Fruit fly (Drosophila melanogaster): ENCODE data around the gene CG5439.

Gene CG5439

dm6 chr2L:13203437-13204137, 26.6 kb downstream of the CG5439 start, which contains the start of gene Pect (continued):
- TF ChIP-seq CG9215 (GFP tag; IDR thresholded peaks at IDR 0.05) (no peak), CG1602 (GFP tag; optimal IDR thresholded peaks at IDR 0.05) (peak; percentile 43), al (GFP tag; IDR thresholded peaks at IDR 0.05) (0 out of 2 replicates have a peak, but pooled peaks have one; percentile 27), CG6765 (GFP tag; optimal IDR thresholded peaks at IDR 0.05) (peak; percentile 9), ham (GFP tag; IDR thresholded peaks at IDR 0.05) (peak; percentile 34; the same call in 1 of the 2 replicates), Hmr (GFP tag; optimal IDR thresholded peaks at IDR 0.05) (peak; percentile 6), bsh (GFP tag; optimal IDR thresholded peaks at IDR 0.05) (peak in 1 of 2 experiments; percentile 42), HmgD (GFP tag; optimal IDR thresholded peaks at IDR 0.05) (peak; percentile 34), CG33213 (GFP tag; optimal IDR thresholded peaks at IDR 0.05) (peak; percentile 0), lola (GFP tag; optimal IDR thresholded peaks at IDR 0.05) (peak in 1 of 3 experiments; percentile 26), hbn (GFP tag; IDR thresholded peaks at IDR 0.05; ENCODE audit: partially characterized antibody) (peak; percentile 54), CG10267 (tag; optimal IDR thresholded peaks at IDR 0.05) (peak; percentile 60), CG5245 (GFP tag; optimal IDR thresholded peaks at IDR 0.05) (no peak), BEAF-32 (GFP tag; optimal IDR thresholded peaks at IDR 0.05) (peak; percentile 83), dm (GFP tag; optimal IDR thresholded peaks at IDR 0.05) (peak; percentile 64), tio (GFP tag; optimal IDR thresholded peaks at IDR 0.05) (no peak), psq (GFP tag; optimal IDR thresholded peaks at IDR 0.05) (no peak), MESR4 (GFP tag; optimal IDR thresholded peaks at IDR 0.05) (peak; percentile 83), pros (GFP tag; optimal IDR thresholded peaks at IDR 0.05) (peak; percentile 31), insv (GFP tag; optimal IDR thresholded peaks at IDR 0.05) (no peak), pum (GFP tag; optimal IDR thresholded peaks at IDR 0.05) (no peak), knrl (GFP tag; IDR thresholded peaks at IDR 0.05; ENCODE audit: partially characterized antibody) (0 out of 3 replicates have a peak, but pooled peaks have one; percentile 43), CG34376 (GFP tag; optimal IDR thresholded peaks at IDR 0.05) (peak; percentile 96), Dek (tag; optimal IDR thresholded peaks at IDR 0.05) (peak; percentile 58), pnt (GFP tag; optimal IDR thresholded peaks at IDR 0.05) (no peak), CG10543 (GFP tag; optimal IDR thresholded peaks at IDR 0.05) (peak; percentile 92), seq (GFP tag; IDR thresholded peaks at IDR 0.05) (peak; percentile 44; the same call in 1 of the 2 replicates), Vsx1 (GFP tag; optimal IDR thresholded peaks at IDR 0.05) (no peak), esg (GFP tag; conservative IDR thresholded peaks at IDR 0.05) (0 out of 2 replicates have a peak, but pooled peaks have one; percentile 9), Drgx (GFP tag; IDR thresholded peaks at IDR 0.05) (0 out of 2 replicates have a peak, but pooled peaks have one; percentile 9), CG30020 (tag; optimal IDR thresholded peaks at IDR 0.05) (peak; percentile 16), CkIIα-i1 (GFP tag; IDR thresholded peaks at IDR 0.05) (no peak), ftz-f1 (GFP tag; optimal IDR thresholded peaks at IDR 0.05) (peak; percentile 4), vvl (GFP tag; IDR thresholded peaks at IDR 0.05) (peak; percentile 18; the same call in 1 of the 2 replicates), Oli (tag; optimal IDR thresholded peaks at IDR 0.05) (no peak)

dm6 chr2L:13204151-13204550, 27.2 kb downstream of the CG5439 start:
- no peak for TF ChIP-seq psq (GFP tag; optimal IDR thresholded peaks at IDR 0.05)
- no peak for TF ChIP-seq unc-4 (GFP tag; IDR thresholded peaks at IDR 0.05; ENCODE audit: partially characterized antibody)
- no peak for TF ChIP-seq lbe (GFP tag; optimal IDR thresholded peaks at IDR 0.05)
- TF ChIP-seq eyg (GFP tag; optimal IDR thresholded peaks at IDR 0.05), result no peak
- no peak for TF ChIP-seq Optix (GFP tag; IDR thresholded peaks at IDR 0.05)
- TF ChIP-seq vfl (GFP tag; optimal IDR thresholded peaks at IDR 0.05), result no peak
- no peak for TF ChIP-seq CG15601 (tag; optimal IDR thresholded peaks at IDR 0.05)
- TF ChIP-seq CG7786 (GFP tag; optimal IDR thresholded peaks at IDR 0.05), result no peak
- no peak for TF ChIP-seq Elba2 (GFP tag; optimal IDR thresholded peaks at IDR 0.05)
- no peak for TF ChIP-seq pita (GFP tag; optimal IDR thresholded peaks at IDR 0.05)
- TF ChIP-seq Med (GFP tag), result peak; percentile 34
- no peak for TF ChIP-seq schlank (tag; optimal IDR thresholded peaks at IDR 0.05)
- no peak for TF ChIP-seq Aef1 (GFP tag; IDR thresholded peaks at IDR 0.05)
- no peak for TF ChIP-seq slp2 (GFP tag; optimal IDR thresholded peaks at IDR 0.05)
- no peak for TF ChIP-seq CG17568 (GFP tag; optimal IDR thresholded peaks at IDR 0.05)
- TF ChIP-seq cg (GFP tag; optimal IDR thresholded peaks at IDR 0.05), result no peak
- TF ChIP-seq ftz-f1 (GFP tag; optimal IDR thresholded peaks at IDR 0.05), result no peak
